Fruit fly (Drosophila melanogaster) whole organism, embryonic: ENCODE results near the gene Wdfy2.

Experiments
- Adf1 ChIP-seq: fragments of 200-800 bp; sonication (Bioruptor generic); IDR thresholded peaks from 2 replicates; pipeline ENCODE4 v1.3.6; 2022; ENCODE audit warnings: missing biosample characterization, missing genetic modification characterization
- CG10147 ChIP-seq: fragments of 200-800 bp; sonication (Bioruptor generic); optimal IDR thresholded peaks from 2 replicates; lab custom pipeline; 2019; ENCODE audit warnings: missing biosample characterization, mild to moderate bottlenecking, missing genetic modification characterization, moderate library complexity
- CG10431 ChIP-seq: fragments of 200-800 bp; sonication (Bioruptor generic); optimal IDR thresholded peaks from 3 replicates; lab custom pipeline; 2018; ENCODE audit warnings: missing biosample characterization, mild to moderate bottlenecking, missing genetic modification characterization
- CG11456 ChIP-seq: fragments of 200-800 bp; sonication (Bioruptor generic); IDR thresholded peaks from 3 replicates; pipeline ENCODE4 v1.3.6; 2022; ENCODE audit warnings: missing biosample characterization, missing genetic modification characterization
- CG11723 ChIP-seq: fragments of 200-800 bp; sonication (Bioruptor generic); optimal IDR thresholded peaks from 2 replicates; lab custom pipeline; 2017; ENCODE audit warnings: missing biosample characterization, mild to moderate bottlenecking, missing genetic modification characterization
- CG12155 ChIP-seq: fragments of 200-800 bp; sonication (Bioruptor generic); optimal IDR thresholded peaks from 3 replicates; lab custom pipeline; 2016; ENCODE audit warnings: missing biosample characterization, missing genetic modification characterization
- CG13287 ChIP-seq: fragments of 200-800 bp; sonication (Bioruptor generic); IDR thresholded peaks from 2 replicates; pipeline ENCODE4 v1.3.6; 2022; ENCODE audit warnings: missing biosample characterization, missing genetic modification characterization; ENCODE audit not compliant: partially characterized antibody
- CG1529 ChIP-seq: fragments of 200-800 bp; sonication (Bioruptor generic); optimal IDR thresholded peaks from 3 replicates; lab custom pipeline; 2018; ENCODE audit warnings: missing biosample characterization, missing genetic modification characterization
- CG15696 ChIP-seq: fragments of 200-800 bp; sonication (Bioruptor generic); optimal IDR thresholded peaks from 2 replicates; lab custom pipeline; 2019; ENCODE audit warnings: missing biosample characterization, mild to moderate bottlenecking, missing genetic modification characterization, moderate library complexity
- CG2116 ChIP-seq: fragments of 200-800 bp; sonication (Bioruptor generic); optimal IDR thresholded peaks from 3 replicates; lab custom pipeline; 2018; ENCODE audit warnings: missing biosample characterization, mild to moderate bottlenecking, missing genetic modification characterization
- CG3065 ChIP-seq: fragments of 200-800 bp; sonication (Bioruptor generic); optimal IDR thresholded peaks from 2 replicates; lab custom pipeline; 2016; ENCODE audit warnings: missing biosample characterization, missing genetic modification characterization
- CG3163 ChIP-seq: fragments of 200-800 bp; sonication (Bioruptor generic); optimal IDR thresholded peaks from 3 replicates; lab custom pipeline; 2016; ENCODE audit warnings: missing biosample characterization, missing genetic modification characterization
- CG6854 ChIP-seq: fragments of 200-800 bp; sonication (Bioruptor generic); optimal IDR thresholded peaks from 3 replicates; lab custom pipeline; 2017; ENCODE audit warnings: missing biosample characterization, mild to moderate bottlenecking, missing genetic modification characterization
- CG7357 ChIP-seq: fragments of 200-800 bp; sonication (Bioruptor generic); IDR thresholded peaks from 3 replicates; pipeline ENCODE4 v1.3.6; 2022; ENCODE audit warnings: missing biosample characterization, missing genetic modification characterization
- CG9932 ChIP-seq: fragments of 200-800 bp; sonication (Bioruptor generic); IDR thresholded peaks from 2 replicates; pipeline ENCODE4 v1.3.6; 2022; ENCODE audit warnings: missing biosample characterization, missing genetic modification characterization
- Dp ChIP-seq: fragments of 200-800 bp; sonication (Bioruptor generic); optimal IDR thresholded peaks from 2 replicates; lab custom pipeline; 2018; ENCODE audit warnings: missing biosample characterization, mild to moderate bottlenecking, missing genetic modification characterization, moderate library complexity
- HHEX ChIP-seq: fragments of 200-800 bp; sonication (Bioruptor generic); optimal IDR thresholded peaks from 3 replicates; lab custom pipeline; 2017; ENCODE audit warnings: missing biosample characterization, mild to moderate bottlenecking, missing genetic modification characterization, missing genetic modification reagents
- Hand ChIP-seq: fragments of 200-800 bp; sonication (Bioruptor generic); optimal IDR thresholded peaks from 2 replicates; lab custom pipeline; 2017; ENCODE audit warnings: mild to moderate bottlenecking, missing biosample characterization, missing genetic modification reagents, missing genetic modification characterization
- Hmx ChIP-seq: fragments of 200-800 bp; sonication (Bioruptor generic); optimal IDR thresholded peaks from 2 replicates; lab custom pipeline; 2016; ENCODE audit warnings: missing biosample characterization, missing genetic modification characterization
- Hsf ChIP-seq: fragments of 200-800 bp; sonication (Bioruptor generic); optimal IDR thresholded peaks from 3 replicates; lab custom pipeline; 2016; ENCODE audit warnings: missing biosample characterization, missing genetic modification characterization
- MBD-R2 ChIP-seq: fragments of 200-800 bp; sonication (Bioruptor generic); IDR thresholded peaks from 2 replicates; pipeline ENCODE4 v1.3.6; 2022; ENCODE audit warnings: missing biosample characterization, missing genetic modification characterization
- MESR4 ChIP-seq: fragments of 200-800 bp; sonication (Bioruptor generic); optimal IDR thresholded peaks from 2 replicates; lab custom pipeline; 2018; ENCODE audit warnings: missing biosample characterization, mild to moderate bottlenecking, missing genetic modification characterization, moderate library complexity
- Med ChIP-seq: fragments of 200-800 bp; sonication (Bioruptor generic); peaks from one replicate; lab custom pipeline; 2016; ENCODE audit warnings: missing biosample characterization, missing genetic modification characterization, mild to moderate bottlenecking, inconsistent platforms, moderate library complexity
- Oli ChIP-seq: fragments of 200-800 bp; sonication (Bioruptor generic); optimal IDR thresholded peaks from 2 replicates; lab custom pipeline; 2018; ENCODE audit warnings: missing biosample characterization, mild to moderate bottlenecking, missing genetic modification characterization, moderate library complexity
- PHDP ChIP-seq: fragments of 200-800 bp; sonication (Bioruptor generic); optimal IDR thresholded peaks from 3 replicates; lab custom pipeline; 2018; ENCODE audit warnings: missing biosample characterization, mild to moderate bottlenecking, missing genetic modification characterization, moderate library complexity
- Sox100B ChIP-seq: fragments of 200-800 bp; sonication (Bioruptor generic); optimal IDR thresholded peaks from 3 replicates; lab custom pipeline; 2018; ENCODE audit warnings: missing biosample characterization, mild to moderate bottlenecking, missing genetic modification characterization
- Ssrp ChIP-seq: fragments of 200-800 bp; sonication (Bioruptor generic); optimal IDR thresholded peaks from 2 replicates; lab custom pipeline; 2018; ENCODE audit warnings: missing biosample characterization, mild to moderate bottlenecking, missing genetic modification characterization, moderate library complexity
- Stat92E ChIP-seq, 3 experiments: fragments of >200 bp in 2 of 3; fragments of 200-800 bp in 1 of 3; sonication (Bioruptor generic) in 1 of 3; optimal IDR thresholded peaks; 2 replicates each; lab custom pipeline; 2017 to 2019; ENCODE audit warnings: missing biosample characterization in 3 of 3, missing genetic modification characterization in 3 of 3, mild to moderate bottlenecking in 1 of 3, moderate library complexity in 1 of 3
- YL-1 ChIP-seq: fragments of 200-800 bp; sonication (Bioruptor generic); optimal IDR thresholded peaks from 3 replicates; lab custom pipeline; 2017; ENCODE audit warnings: missing biosample characterization, mild to moderate bottlenecking, missing genetic modification characterization
- abd-A ChIP-seq: fragments of 200-800 bp; sonication (Bioruptor generic); optimal IDR thresholded peaks from 3 replicates; lab custom pipeline; 2019; ENCODE audit warnings: missing biosample characterization, mild to moderate bottlenecking, missing genetic modification characterization, moderate library complexity
- ash1 ChIP-seq: fragments of 200-800 bp; sonication (Bioruptor generic); optimal IDR thresholded peaks from 2 replicates; lab custom pipeline; 2018; ENCODE audit warnings: missing biosample characterization, mild to moderate bottlenecking, missing genetic modification characterization
- bab2 ChIP-seq: fragments of 200-800 bp; sonication (Bioruptor generic); optimal IDR thresholded peaks from 2 replicates; lab custom pipeline; 2016; ENCODE audit warnings: missing biosample characterization, missing genetic modification characterization
- bigmax ChIP-seq: fragments of 200-800 bp; sonication (Bioruptor generic); optimal IDR thresholded peaks from 2 replicates; lab custom pipeline; 2018; ENCODE audit warnings: missing biosample characterization, mild to moderate bottlenecking, missing genetic modification characterization
- bsh ChIP-seq, 2 experiments: fragments of 200-800 bp; sonication (Bioruptor generic); optimal IDR thresholded peaks; 2 replicates each; lab custom pipeline; 2017 to 2018; ENCODE audit warnings: mild to moderate bottlenecking in 2 of 2, missing biosample characterization in 2 of 2, missing genetic modification characterization in 2 of 2, moderate library complexity in 1 of 2
- dmrt11E ChIP-seq: fragments of 200-800 bp; sonication (Bioruptor generic); optimal IDR thresholded peaks from 3 replicates; lab custom pipeline; 2018; ENCODE audit warnings: missing biosample characterization, mild to moderate bottlenecking, missing genetic modification characterization, moderate library complexity
- gsb-n ChIP-seq: fragments of 200-800 bp; sonication (Bioruptor generic); optimal IDR thresholded peaks from 3 replicates; lab custom pipeline; 2018; ENCODE audit warnings: missing biosample characterization, mild to moderate bottlenecking, missing genetic modification characterization
- hkb ChIP-seq, 2 experiments: fragments of 200-800 bp in 1 of 2; fragments of >200 bp in 1 of 2; sonication (Bioruptor generic) in 1 of 2; IDR thresholded peaks in 1 of 2; optimal IDR thresholded peaks in 1 of 2; 2 replicates each; pipeline versions ENCODE4 v1.3.6 to Lab custom; 2017 to 2022; ENCODE audit warnings: missing biosample characterization in 1 of 2, missing genetic modification characterization in 1 of 2
- klu ChIP-seq: fragments of 200-800 bp; sonication (Bioruptor generic); IDR thresholded peaks from 2 replicates; pipeline ENCODE4 v1.3.6; 2022; ENCODE audit warnings: missing biosample characterization, missing genetic modification characterization
- lilli ChIP-seq: fragments of 200-800 bp; sonication (Bioruptor generic); optimal IDR thresholded peaks from 3 replicates; lab custom pipeline; 2016; ENCODE audit warnings: missing biosample characterization, missing genetic modification characterization
- lola ChIP-seq, 3 experiments: fragments of >200 bp in 2 of 3; fragments of 200-800 bp in 1 of 3; sonication (Bioruptor generic) in 1 of 3; optimal IDR thresholded peaks; 2 replicates each; lab custom pipeline; 2017 to 2019; ENCODE audit warnings: missing biosample characterization in 3 of 3, missing genetic modification characterization in 3 of 3, mild to moderate bottlenecking in 1 of 3, moderate library complexity in 1 of 3
- run ChIP-seq: fragments of 200-800 bp; sonication (Bioruptor generic); optimal IDR thresholded peaks from 3 replicates; lab custom pipeline; 2018; ENCODE audit warnings: missing biosample characterization, mild to moderate bottlenecking, missing genetic modification characterization
- sim ChIP-seq: fragments of 200-800 bp; sonication (Bioruptor generic); IDR thresholded peaks from 2 replicates; pipeline ENCODE4 v1.3.6; 2022; ENCODE audit warnings: missing biosample characterization, missing genetic modification characterization
- sima ChIP-seq: fragments of 200-800 bp; sonication (Bioruptor generic); optimal IDR thresholded peaks from 2 replicates; lab custom pipeline; 2016; ENCODE audit warnings: missing biosample characterization, missing genetic modification characterization
- sna ChIP-seq: fragments of 200-800 bp; sonication (Bioruptor generic); IDR thresholded peaks from 2 replicates; pipeline ENCODE4 v1.3.6; 2022; ENCODE audit warnings: missing biosample characterization, missing genetic modification characterization; ENCODE audit not compliant: partially characterized antibody
- tap ChIP-seq: fragments of 200-800 bp; optimal IDR thresholded peaks from 3 replicates; lab custom pipeline; 2019; ENCODE audit warnings: missing biosample characterization, mild to moderate bottlenecking, missing genetic modification characterization, moderate library complexity
- wor ChIP-seq: fragments of 200-800 bp; sonication (Bioruptor generic); IDR thresholded peaks from 2 replicates; pipeline ENCODE4 v1.3.6; 2022; ENCODE audit warnings: missing biosample characterization, missing genetic modification characterization
- z ChIP-seq: fragments of 200-800 bp; sonication (Bioruptor generic); IDR thresholded peaks from 3 replicates; pipeline ENCODE4 v1.3.6; 2022; ENCODE audit warnings: missing biosample characterization, missing genetic modification characterization

Gene Wdfy2

dm6 chr2L:10413251-10414127 lies 9.6 kb upstream of the Wdfy2 start, which contains the start of the genes CG5355 and Klp31E (continued):
- TF ChIP-seq run (tag; lab: Kevin White, UChicago), result no peak
- peak; percentile 56 for TF ChIP-seq PHDP (tag; lab: Kevin White, UChicago)
- TF ChIP-seq CG10431 (GFP tag; lab: Kevin White, UChicago), result peak; percentile 46
- peak; percentile 77 for TF ChIP-seq Ssrp (tag; lab: Kevin White, UChicago)
- peak; percentile 60 for TF ChIP-seq CG9932 (GFP tag; lab: Robert Waterston, UW)
- TF ChIP-seq HHEX, result peak; percentile 54
- peak; percentile 56 for TF ChIP-seq bab2
- TF ChIP-seq lilli (GFP tag; lab: Kevin White, UChicago), result peak; percentile 74
- TF ChIP-seq CG12155 (GFP tag; lab: Kevin White, UChicago), result peak; percentile 41
- TF ChIP-seq CG6854 (GFP tag; lab: Kevin White, UChicago), result no peak
- no peak for TF ChIP-seq klu (GFP tag; lab: Robert Waterston, UW)
- TF ChIP-seq CG10147 (GFP tag; lab: Kevin White, UChicago), result peak; percentile 63
- peak; percentile 81 for TF ChIP-seq CG2116 (GFP tag; lab: Kevin White, UChicago)
- no peak for TF ChIP-seq abd-A (tag; lab: Kevin White, UChicago)
- TF ChIP-seq MBD-R2 (GFP tag; lab: Robert Waterston, UW), result peak; percentile 72
- TF ChIP-seq dmrt11E (tag; lab: Kevin White, UChicago), result peak; percentile 80
- peak in 1 of 2 experiments; percentile 58 for TF ChIP-seq bsh (GFP tag; optimal IDR thresholded peaks at IDR 0.05; lab: Kevin White, UChicago)
- no peak for TF ChIP-seq z (GFP tag; lab: Robert Waterston, UW)
- no peak for TF ChIP-seq gsb-n (tag; lab: Kevin White, UChicago)
- peak; percentile 31 for TF ChIP-seq CG3163 (GFP tag; lab: Kevin White, UChicago)
- peak; percentile 53 for TF ChIP-seq MESR4 (GFP tag; lab: Kevin White, UChicago)
- TF ChIP-seq wor (GFP tag; lab: Robert Waterston, UW), result 0 out of 2 replicates have a peak, but pooled peaks have one; percentile 17
- TF ChIP-seq CG7357, result peak; percentile 49; the same call in 1 of the 3 replicates
- TF ChIP-seq sima (GFP tag; lab: Kevin White, UChicago), result no peak
- peak; percentile 75 for TF ChIP-seq CG13287 (GFP tag; lab: Robert Waterston, UW)
- TF ChIP-seq CG11456 (GFP tag; lab: Robert Waterston, UW), result 0 out of 3 replicates have a peak, but pooled peaks have one; percentile 42
- TF ChIP-seq ash1 (GFP tag; lab: Kevin White, UChicago), result no peak

dm6 chr2L:10418981-10419380 lies 4.1 kb upstream of the Wdfy2 start, which contains the start of gene RfC3:
RfC3 (plus strand) TSS chr2L:10419190.
- no peak for TF ChIP-seq CG11723 (GFP tag; lab: Kevin White, UChicago)
- TF ChIP-seq hkb (optimal IDR thresholded peaks at IDR 0.05; lab: Kevin White, UChicago), result no peak
- TF ChIP-seq hkb (GFP tag; IDR thresholded peaks at IDR 0.05; lab: Robert Waterston, UW), result no peak
- no peak for TF ChIP-seq Oli
- TF ChIP-seq tap (tag; lab: Kevin White, UChicago), result no peak
- TF ChIP-seq CG3065 (GFP tag; lab: Kevin White, UChicago), result no peak
- TF ChIP-seq MESR4 (GFP tag; lab: Kevin White, UChicago), result peak; percentile 29
- no peak for TF ChIP-seq lola (GFP tag; optimal IDR thresholded peaks at IDR 0.05; lab: Kevin White, UChicago)
- no peak for TF ChIP-seq Hsf (GFP tag; lab: Kevin White, UChicago)
- TF ChIP-seq Stat92E (GFP tag; optimal IDR thresholded peaks at IDR 0.05; lab: Kevin White, UChicago), result no peak
- TF ChIP-seq CG15696, result no peak
- no peak for TF ChIP-seq Adf1 (GFP tag; lab: Robert Waterston, UW)
- TF ChIP-seq Dp (GFP tag; lab: Kevin White, UChicago), result peak; percentile 92
- TF ChIP-seq Med (GFP tag; lab: Kevin White, UChicago), result peak; percentile 54
- no peak for TF ChIP-seq CG1529
- no peak for TF ChIP-seq Hmx (GFP tag; lab: Kevin White, UChicago)
- no peak for TF ChIP-seq sim (GFP tag; lab: Robert Waterston, UW)
- no peak for TF ChIP-seq bigmax (GFP tag; lab: Kevin White, UChicago)
- TF ChIP-seq YL-1 (GFP tag; lab: Kevin White, UChicago), result peak; percentile 38
- no peak for TF ChIP-seq Sox100B
- peak; percentile 79 for TF ChIP-seq sna
- TF ChIP-seq Hand, result no peak
